Worm (Caenorhabditis elegans) whole organism, L4 larva: ENCODE data around the gene unc-93.
A peak's percentile ranks its signal among the peaks of the same experiment; 100 is the strongest.

ENCODE experiments used
- F10B5.3 ChIP-seq: sonication (generic microtip); optimal IDR thresholded peaks from 2 replicates; lab custom pipeline; 2016; ENCODE audit warnings: mild to moderate bottlenecking, missing genetic modification characterization, missing compliant biosample characterization
- F37D6.2 ChIP-seq: sonication (generic microtip); optimal IDR thresholded peaks from 2 replicates; lab custom pipeline; 2016; ENCODE audit warnings: mild to moderate bottlenecking, missing genetic modification characterization, missing compliant biosample characterization
- F44E2.7 ChIP-seq: fragments of 200-800 bp; sonication (Bioruptor generic); IDR thresholded peaks from 2 replicates; pipeline ENCODE4 v2.1.2; 2022; ENCODE audit warnings: missing genetic modification characterization, missing compliant biosample characterization
- R02D3.7 ChIP-seq: fragments of 150-350 bp; sonication (generic microtip); optimal IDR thresholded peaks from 3 replicates; lab custom pipeline; 2014; ENCODE audit warnings: missing biosample characterization, missing genetic modification characterization
- T26A8.4 ChIP-seq: fragments of 200-800 bp; sonication (Bioruptor generic); IDR thresholded peaks from 2 replicates; pipeline ENCODE4 v1.3.6; 2022; ENCODE audit warnings: missing genetic modification characterization, missing compliant biosample characterization
- Y105C5A.15 ChIP-seq: fragments of 200-800 bp; sonication (Bioruptor generic); IDR thresholded peaks from 2 replicates; pipeline ENCODE4 v1.3.6; 2022; ENCODE audit warnings: missing genetic modification characterization, missing compliant biosample characterization
- ZK546.5 ChIP-seq, 2 experiments: sonication (generic microtip); optimal IDR thresholded peaks; 2 replicates each; lab custom pipeline; 2017; ENCODE audit warnings: missing biosample characterization in 2 of 2, missing genetic modification characterization in 2 of 2
- aha-1 ChIP-seq: fragments of 150-350 bp; peaks from one replicate; lab custom pipeline; 2014; ENCODE audit warnings: missing biosample characterization, missing genetic modification characterization
- aly-2 ChIP-seq: sonication (generic microtip); optimal IDR thresholded peaks from 2 replicates; lab custom pipeline; 2018; ENCODE audit warnings: missing biosample characterization, missing genetic modification characterization
- ama-1 ChIP-seq: fragments of 150-350 bp; optimal IDR thresholded peaks from 2 replicates; lab custom pipeline; 2014; ENCODE audit warnings: inconsistent platforms, mixed read lengths
- arid-1 ChIP-seq: fragments of 200-800 bp; sonication (Bioruptor generic); conservative IDR thresholded peaks from 2 replicates; pipeline ENCODE4 v1.3.6; 2022; ENCODE audit warnings: missing genetic modification reagents, missing genetic modification characterization, missing compliant biosample characterization
- attf-4 ChIP-seq: sonication (generic microtip); optimal IDR thresholded peaks from 3 replicates; lab custom pipeline; 2017; ENCODE audit warnings: missing biosample characterization, missing genetic modification characterization
- ceh-20 ChIP-seq: fragments of 200-800 bp; sonication (Bioruptor generic); IDR thresholded peaks from 2 replicates; pipeline ENCODE4 v1.3.6; 2022; ENCODE audit warnings: missing genetic modification reagents, missing genetic modification characterization, missing compliant biosample characterization
- ceh-32 ChIP-seq: sonication (generic microtip); optimal IDR thresholded peaks from 2 replicates; lab custom pipeline; 2016; ENCODE audit warnings: mild to moderate bottlenecking, missing genetic modification characterization, missing compliant biosample characterization; ENCODE audit not compliant: poor library complexity
- daf-12 ChIP-seq: fragments of 150-350 bp; optimal IDR thresholded peaks from 2 replicates; lab custom pipeline; 2014; ENCODE audit warnings: missing biosample characterization, missing genetic modification reagents, missing genetic modification characterization
- daf-8 ChIP-seq: fragments of 200-800 bp; sonication (Bioruptor generic); IDR thresholded peaks from 2 replicates; pipeline ENCODE4 v1.3.6; 2022; ENCODE audit warnings: missing genetic modification characterization, missing compliant biosample characterization
- dmd-6 ChIP-seq: fragments of 200-800 bp; sonication (Bioruptor generic); IDR thresholded peaks from 2 replicates; pipeline ENCODE4 v1.3.6; 2022; ENCODE audit warnings: missing genetic modification reagents, missing genetic modification characterization, missing compliant biosample characterization
- dmd-8 ChIP-seq: fragments of 200-800 bp; sonication (Bioruptor generic); IDR thresholded peaks from 2 replicates; pipeline ENCODE4 v1.3.6; 2022; ENCODE audit warnings: missing genetic modification characterization, missing compliant biosample characterization
- dpl-1 ChIP-seq: fragments of 150-350 bp; optimal IDR thresholded peaks from 2 replicates; lab custom pipeline; 2014; ENCODE audit warnings: missing biosample characterization, missing genetic modification reagents, missing genetic modification characterization
- egl-27 ChIP-seq: sonication (generic microtip); optimal IDR thresholded peaks from 3 replicates; lab custom pipeline; 2017; ENCODE audit warnings: missing biosample characterization, missing genetic modification reagents, missing genetic modification characterization
- hlh-11 ChIP-seq: fragments of 200-800 bp; sonication (Bioruptor generic); optimal IDR thresholded peaks from 2 replicates; lab custom pipeline; 2018; ENCODE audit warnings: mild to moderate bottlenecking, missing genetic modification characterization, missing compliant biosample characterization
- jun-1 ChIP-seq: fragments of 150-350 bp; optimal IDR thresholded peaks from 2 replicates; lab custom pipeline; 2014; ENCODE audit warnings: missing biosample characterization, missing genetic modification reagents, missing genetic modification characterization
- lin-13 ChIP-seq: fragments of 150-350 bp; optimal IDR thresholded peaks from 2 replicates; lab custom pipeline; 2014; ENCODE audit warnings: missing biosample characterization, missing genetic modification reagents, missing genetic modification characterization
- lin-29 ChIP-seq: fragments of 200-800 bp; sonication (Bioruptor generic); IDR thresholded peaks from 2 replicates; pipeline ENCODE4 v1.3.6; 2022; ENCODE audit warnings: missing genetic modification reagents, missing genetic modification characterization, missing compliant biosample characterization
- mdl-1 ChIP-seq, 2 experiments: fragments of 150-350 bp in 1 of 2; sonication (generic microtip) in 1 of 2; optimal IDR thresholded peaks; 2 replicates each; lab custom pipeline; 2014 to 2017; ENCODE audit warnings: missing biosample characterization in 2 of 2, missing genetic modification characterization in 2 of 2
- mdt-29 ChIP-seq: fragments of 200-800 bp; sonication (Bioruptor generic); IDR thresholded peaks from 2 replicates; pipeline ENCODE4 v1.3.6; 2022; ENCODE audit warnings: missing genetic modification reagents, missing genetic modification characterization, missing compliant biosample characterization
- mxl-2 ChIP-seq: fragments of 200-800 bp; sonication (Bioruptor generic); conservative IDR thresholded peaks from 2 replicates; pipeline ENCODE4 v1.3.6; 2022; ENCODE audit warnings: missing genetic modification reagents, missing genetic modification characterization, missing compliant biosample characterization
- mxl-3 ChIP-seq: fragments of 200-800 bp; sonication (Bioruptor generic); optimal IDR thresholded peaks from 2 replicates; lab custom pipeline; 2018; ENCODE audit warnings: mild to moderate bottlenecking, missing genetic modification characterization, missing compliant biosample characterization
- nhr-10 ChIP-seq: fragments of 150-350 bp; optimal IDR thresholded peaks from 2 replicates; lab custom pipeline; 2014; ENCODE audit warnings: missing biosample characterization, missing genetic modification characterization
- nhr-102 ChIP-seq: sonication (generic microtip); optimal IDR thresholded peaks from 2 replicates; lab custom pipeline; 2016; ENCODE audit warnings: mild to moderate bottlenecking, missing genetic modification characterization, moderate library complexity, missing compliant biosample characterization
- nhr-111 ChIP-seq: fragments of 200-800 bp; sonication (Bioruptor generic); optimal IDR thresholded peaks from 2 replicates; lab custom pipeline; 2018; ENCODE audit warnings: mild to moderate bottlenecking, missing genetic modification characterization, missing compliant biosample characterization
- nhr-237 ChIP-seq: sonication (generic microtip); optimal IDR thresholded peaks from 2 replicates; lab custom pipeline; 2017; ENCODE audit warnings: missing biosample characterization, missing genetic modification characterization
- nhr-25 ChIP-seq: sonication (generic microtip); optimal IDR thresholded peaks from 2 replicates; lab custom pipeline; 2017; ENCODE audit warnings: missing genetic modification characterization, mild to moderate bottlenecking, missing compliant biosample characterization, antibody characterized with exemption, moderate library complexity, borderline replicate concordance; ENCODE audit not compliant: insufficient read depth
- nhr-28 ChIP-seq: fragments of 150-350 bp; optimal IDR thresholded peaks from 2 replicates; lab custom pipeline; 2014; ENCODE audit warnings: missing biosample characterization, missing genetic modification characterization
- nhr-42 ChIP-seq: fragments of 200-800 bp; sonication (Bioruptor generic); IDR thresholded peaks from 2 replicates; pipeline ENCODE4 v1.3.6; 2022; ENCODE audit warnings: missing genetic modification characterization, missing compliant biosample characterization
- nhr-6 ChIP-seq: fragments of 150-350 bp; optimal IDR thresholded peaks from 2 replicates; lab custom pipeline; 2014; ENCODE audit warnings: missing biosample characterization, missing genetic modification characterization
- nhr-76 ChIP-seq: fragments of 150-350 bp; optimal IDR thresholded peaks from 2 replicates; lab custom pipeline; 2014; ENCODE audit warnings: missing biosample characterization, missing genetic modification characterization
- nhr-77 ChIP-seq: fragments of 150-350 bp; optimal IDR thresholded peaks from 2 replicates; lab custom pipeline; 2014; ENCODE audit warnings: missing biosample characterization, missing genetic modification characterization
- pha-4 ChIP-seq, 2 experiments: fragments of 150-350 bp in 1 of 2; fragments of 200-800 bp in 1 of 2; sonication (Bioruptor generic) in 1 of 2; IDR thresholded peaks in 1 of 2; optimal IDR thresholded peaks in 1 of 2; 2 replicates each; pipeline versions ENCODE4 v1.3.6 to Lab custom; 2014 to 2022; ENCODE audit warnings: missing genetic modification characterization in 2 of 2, missing genetic modification reagents in 2 of 2, missing biosample characterization in 1 of 2, missing compliant biosample characterization in 1 of 2
- pqm-1 ChIP-seq: sonication (generic microtip); optimal IDR thresholded peaks from 2 replicates; lab custom pipeline; 2017; ENCODE audit warnings: missing biosample characterization, missing genetic modification characterization
- saeg-2 ChIP-seq: fragments of 200-800 bp; sonication (Bioruptor generic); IDR thresholded peaks from 2 replicates; pipeline ENCODE4 v1.3.6; 2022; ENCODE audit warnings: missing genetic modification reagents, missing genetic modification characterization, missing compliant biosample characterization
- sdz-12 ChIP-seq: fragments of 200-800 bp; sonication (Bioruptor generic); optimal IDR thresholded peaks from 2 replicates; lab custom pipeline; 2018; ENCODE audit warnings: mild to moderate bottlenecking, missing genetic modification characterization, missing compliant biosample characterization
- set-16 ChIP-seq: fragments of 200-800 bp; sonication (Bioruptor generic); IDR thresholded peaks from 2 replicates; pipeline ENCODE4 v1.3.6; 2022; ENCODE audit warnings: missing genetic modification reagents, missing genetic modification characterization, missing compliant biosample characterization
- skn-1 ChIP-seq: fragments of 150-350 bp; optimal IDR thresholded peaks from 2 replicates; lab custom pipeline; 2014; ENCODE audit warnings: missing biosample characterization, missing genetic modification characterization
- snpc-1.2 ChIP-seq: fragments of 200-800 bp; sonication (Bioruptor generic); IDR thresholded peaks from 2 replicates; pipeline ENCODE4 v1.3.6; 2022; ENCODE audit warnings: missing genetic modification reagents, missing genetic modification characterization, missing compliant biosample characterization
- snpc-4 ChIP-seq: fragments of 150-350 bp; optimal IDR thresholded peaks from 2 replicates; lab custom pipeline; 2014; ENCODE audit warnings: missing biosample characterization, missing genetic modification characterization
- tra-1 ChIP-seq: fragments of 200-800 bp; sonication (Bioruptor generic); IDR thresholded peaks from 2 replicates; pipeline ENCODE4 v1.3.6; 2022; ENCODE audit warnings: missing genetic modification reagents, missing genetic modification characterization, missing compliant biosample characterization
- unc-130 ChIP-seq: sonication (generic microtip); optimal IDR thresholded peaks from 2 replicates; lab custom pipeline; 2016; ENCODE audit warnings: missing genetic modification reagents, missing genetic modification characterization, missing compliant biosample characterization
- unc-39 ChIP-seq: sonication (generic microtip); optimal IDR thresholded peaks from 2 replicates; lab custom pipeline; 2017; ENCODE audit warnings: missing biosample characterization, missing genetic modification characterization
- unc-62 ChIP-seq, 3 experiments: fragments of 150-350 bp in 1 of 3; sonication (generic microtip); optimal IDR thresholded peaks in 2 of 3; peaks in 1 of 3; 1 replicate in 1 of 3; 2 replicates in 2 of 3; lab custom pipeline; 2014 to 2017; ENCODE audit warnings: missing biosample characterization in 3 of 3, missing genetic modification characterization in 3 of 3, missing genetic modification reagents in 3 of 3, missing genotype in 1 of 3
- vab-7 ChIP-seq: fragments of 200-800 bp; sonication (Bioruptor generic); IDR thresholded peaks from 2 replicates; pipeline ENCODE4 v1.3.6; 2022; ENCODE audit warnings: missing genetic modification reagents, missing genetic modification characterization, missing compliant biosample characterization
- zag-1 ChIP-seq: fragments of 150-350 bp; optimal IDR thresholded peaks from 2 replicates; lab custom pipeline; 2014; ENCODE audit warnings: missing biosample characterization, missing genetic modification characterization
- zfp-2 ChIP-seq: sonication (generic microtip); optimal IDR thresholded peaks from 2 replicates; lab custom pipeline; 2016; ENCODE audit warnings: mild to moderate bottlenecking, missing genetic modification characterization, missing compliant biosample characterization

The unc-93 gene

DNA sequence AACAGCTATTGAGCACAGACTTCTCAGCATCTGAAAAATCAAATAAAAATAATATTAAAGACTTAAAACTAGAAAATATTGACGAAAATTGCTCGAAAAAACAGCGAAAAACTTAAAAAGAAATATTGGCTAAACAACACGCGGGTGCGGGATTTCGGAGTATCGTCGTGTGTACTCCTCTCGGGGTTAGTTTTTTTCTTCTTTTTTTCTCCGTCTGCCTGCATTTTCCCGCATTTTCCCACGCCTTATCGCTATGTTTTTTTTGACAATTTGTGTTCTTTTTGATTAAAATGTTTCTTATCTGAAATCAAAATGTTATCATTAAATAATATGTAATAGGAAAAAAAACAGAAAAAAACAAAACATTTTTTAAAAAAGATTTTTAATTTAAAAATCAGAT lies 13.8 kb upstream of the unc-93 start, which contains the start of gene mrps-31 (continued):
- no peak for TF ChIP-seq nhr-25 (tag; lab: Kevin White, UChicago)
- TF ChIP-seq egl-27 (tag; lab: Kevin White, UChicago), result no peak
- TF ChIP-seq ZK546.5 (tag; optimal IDR thresholded peaks at IDR 0.05; lab: Kevin White, UChicago), result no peak
- no peak for TF ChIP-seq zfp-2
- no peak for TF ChIP-seq attf-4 (tag; lab: Kevin White, UChicago)
- TF ChIP-seq snpc-4 (tag; lab: Kevin White, UChicago), result no peak
- TF ChIP-seq nhr-77, result peak; percentile 67
- TF ChIP-seq nhr-237 (tag; lab: Kevin White, UChicago), result no peak
- no peak for TF ChIP-seq daf-8 (GFP tag; lab: Robert Waterston, UW)
- no peak for TF ChIP-seq jun-1 (tag; lab: Kevin White, UChicago)
- no peak for TF ChIP-seq nhr-111 (GFP tag; lab: Kevin White, UChicago)
- no peak for TF ChIP-seq lin-13
- peak; percentile 49 for TF ChIP-seq nhr-6 (tag; lab: Kevin White, UChicago)
- no peak for TF ChIP-seq T26A8.4 (GFP tag; lab: Robert Waterston, UW)
- TF ChIP-seq vab-7 (GFP tag; lab: Robert Waterston, UW), result no peak
- peak; percentile 12 for TF ChIP-seq nhr-102 (tag; lab: Kevin White, UChicago)
- TF ChIP-seq F37D6.2 (tag; lab: Kevin White, UChicago), result no peak
- TF ChIP-seq aly-2 (tag; lab: Kevin White, UChicago), result no peak
- TF ChIP-seq nhr-10 (tag; lab: Kevin White, UChicago), result no peak
- TF ChIP-seq set-16 (GFP tag; lab: Robert Waterston, UW), result no peak
- no peak for TF ChIP-seq mdt-29
- no peak for TF ChIP-seq zag-1 (tag; lab: Kevin White, UChicago)
- TF ChIP-seq dmd-8, result no peak
- no peak for TF ChIP-seq mxl-2
- peak; percentile 77 for TF ChIP-seq hlh-11
- peak in 1 of 2 experiments; percentile 21 for TF ChIP-seq mdl-1 (tag; optimal IDR thresholded peaks at IDR 0.05; lab: Kevin White, UChicago)
- TF ChIP-seq sdz-12 (GFP tag; lab: Kevin White, UChicago), result no peak
- no peak for TF ChIP-seq Y105C5A.15 (GFP tag; lab: Robert Waterston, UW)
- TF ChIP-seq ceh-32 (tag; lab: Kevin White, UChicago), result no peak
- TF ChIP-seq tra-1 (GFP tag; lab: Robert Waterston, UW), result no peak
- no peak for TF ChIP-seq daf-12 (tag; lab: Kevin White, UChicago)
- TF ChIP-seq unc-62 (GFP tag; optimal IDR thresholded peaks at IDR 0.05 in 1 of 2; lab: Kevin White, UChicago), result no peak
- no peak for TF ChIP-seq unc-62 (tag; optimal IDR thresholded peaks at IDR 0.05; lab: Kevin White, UChicago)
- peak; percentile 53 for TF ChIP-seq dpl-1
- no peak for TF ChIP-seq unc-130 (GFP tag; lab: Kevin White, UChicago)
- TF ChIP-seq R02D3.7 (tag; lab: Kevin White, UChicago), result no peak
- no peak for TF ChIP-seq ama-1 (lab: Kevin White, UChicago)
- TF ChIP-seq nhr-28 (tag; lab: Kevin White, UChicago), result peak; percentile 84
- TF ChIP-seq skn-1 (tag; lab: Kevin White, UChicago), result no peak
- TF ChIP-seq dmd-6 (GFP tag; lab: Robert Waterston, UW), result peak; percentile 93
- TF ChIP-seq pqm-1 (tag; lab: Kevin White, UChicago), result peak; percentile 87
- no peak for TF ChIP-seq mxl-3 (GFP tag; lab: Kevin White, UChicago)
- no peak for TF ChIP-seq nhr-42
- no peak for TF ChIP-seq nhr-76 (tag; lab: Kevin White, UChicago)
- no peak for TF ChIP-seq ceh-20 (GFP tag; lab: Robert Waterston, UW)
- no peak for TF ChIP-seq unc-39 (tag; lab: Kevin White, UChicago)
- TF ChIP-seq snpc-1.2 (GFP tag; lab: Robert Waterston, UW), result no peak
- no peak for TF ChIP-seq lin-29
- TF ChIP-seq arid-1 (GFP tag; lab: Robert Waterston, UW), result no peak
- no peak for TF ChIP-seq saeg-2 (GFP tag; lab: Robert Waterston, UW)
- TF ChIP-seq F10B5.3 (tag; lab: Kevin White, UChicago), result no peak
- TF ChIP-seq F44E2.7 (GFP tag; lab: Robert Waterston, UW), result no peak
- TF ChIP-seq aha-1 (tag; lab: Kevin White, UChicago), result no peak
- no peak for TF ChIP-seq pha-4 (GFP tag; IDR thresholded peaks at IDR 0.05; lab: Robert Waterston, UW)
- no peak for TF ChIP-seq pha-4 (tag; optimal IDR thresholded peaks at IDR 0.05; lab: Kevin White, UChicago)
